Fruit fly (Drosophila melanogaster): ENCODE measurements around the gene CG46307.

DNA sequence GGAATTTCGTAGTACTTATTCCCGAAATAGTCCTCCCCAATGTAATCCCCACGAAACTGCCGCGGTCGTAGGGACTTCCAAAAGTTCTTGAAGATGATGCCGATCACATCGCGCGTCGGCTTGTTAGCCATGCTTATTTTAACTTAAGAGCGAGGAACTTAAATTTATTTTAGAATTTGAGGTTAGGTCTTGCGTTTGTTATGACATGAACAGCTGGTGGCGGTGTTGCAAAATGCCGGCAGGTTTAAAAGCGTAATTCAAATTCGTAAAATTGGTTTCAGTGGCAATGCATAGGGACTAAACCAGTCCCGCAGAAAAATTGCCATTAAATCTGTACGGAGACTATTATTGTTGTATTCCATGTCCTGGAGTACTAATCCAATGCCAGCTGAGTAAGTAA is 62.1 kb downstream of the CG46307 start:
- TF ChIP-seq pan (optimal IDR thresholded peaks at IDR 0.05) (no peak), Abd-B (GFP tag; optimal IDR thresholded peaks at IDR 0.05) (no peak)
